Worm (Caenorhabditis elegans): Measurements from ENCODE around the gene cnp-3.

- no peak for TF ChIP-seq ets-4 (GFP tag; optimal IDR thresholded peaks at IDR 0.05)
- no peak for TF ChIP-seq cebp-2 (GFP tag; IDR thresholded peaks at IDR 0.05)
- TF ChIP-seq K12H6.12 (tag; optimal IDR thresholded peaks at IDR 0.05) = no peak
- TF ChIP-seq mel-28 (tag; optimal IDR thresholded peaks at IDR 0.05; ENCODE audit: borderline replicate concordance) = no peak
- TF ChIP-seq B0336.3 (GFP tag; IDR thresholded peaks at IDR 0.05) = no peak
- no peak for TF ChIP-seq snpc-4 (GFP tag; optimal IDR thresholded peaks at IDR 0.05)
- TF ChIP-seq snpc-4 (tag; optimal IDR thresholded peaks at IDR 0.05) = no peak
- no peak for TF ChIP-seq pha-4 (tag; optimal IDR thresholded peaks at IDR 0.05)
- TF ChIP-seq Y79H2A.3 (GFP tag; conservative IDR thresholded peaks at IDR 0.05) = no peak
- TF ChIP-seq ceh-100 (GFP tag; IDR thresholded peaks at IDR 0.05) = no peak
- TF ChIP-seq F57A8.1 (GFP tag; optimal IDR thresholded peaks at IDR 0.05) = no peak
Measured at ce11 chrX:17115089-17115488, 22.8 kb downstream of the cnp-3 start, which contains the start of gene lido-6.

Data from whole organism, young adult.